Worm (Caenorhabditis elegans): ENCODE data around the gene ttr-51.

Gene ttr-51

DNA sequence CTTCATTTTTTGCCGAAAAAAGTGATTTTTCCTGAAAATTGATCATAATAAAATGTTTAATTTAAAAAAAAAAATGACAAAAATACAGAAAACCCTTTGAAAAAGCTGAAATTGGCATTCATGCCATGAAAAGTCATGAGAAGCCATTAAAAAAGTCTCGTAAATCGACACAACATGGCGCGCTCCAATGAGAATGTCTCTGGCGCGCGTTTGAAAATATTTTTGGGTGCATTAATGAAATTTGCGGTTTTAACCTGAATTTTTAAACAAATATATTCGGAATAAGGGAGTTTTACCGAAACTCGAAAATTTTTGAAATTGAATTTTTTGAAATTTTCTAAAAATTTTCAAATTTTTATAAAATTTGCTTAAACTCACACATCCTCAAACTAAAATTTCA lies 4.3 kb downstream of the ttr-51 start:
- TF ChIP-seq dao-5 (tag; optimal IDR thresholded peaks at IDR 0.05) (no peak), W03F9.2 (tag; optimal IDR thresholded peaks at IDR 0.05) (no peak), him-1 (tag; optimal IDR thresholded peaks at IDR 0.05) (no peak)

ce11 chrIV:13246961-13247360 lies 5.2 kb downstream of the ttr-51 start, which contains the start of gene JC8.7:
Gene JC8.7 (plus strand): TSS chrIV:13247261.
- TF ChIP-seq W03F9.2 (tag; optimal IDR thresholded peaks at IDR 0.05) (no peak), dao-5 (tag; optimal IDR thresholded peaks at IDR 0.05) (no peak), him-1 (tag; optimal IDR thresholded peaks at IDR 0.05) (no peak)

- TF ChIP-seq him-1 (tag; optimal IDR thresholded peaks at IDR 0.05) (no peak), W03F9.2 (tag; optimal IDR thresholded peaks at IDR 0.05) (no peak), dao-5 (tag; optimal IDR thresholded peaks at IDR 0.05) (no peak)
Measured at ce11 chrIV:13244024-13244423, 8.1 kb downstream of the ttr-51 start, which contains the start of gene cox-11. Gene cox-11 (plus strand): TSS chrIV:13244324.

- TF ChIP-seq W03F9.2 (tag; optimal IDR thresholded peaks at IDR 0.05) (no peak), dao-5 (tag; optimal IDR thresholded peaks at IDR 0.05) (no peak), him-1 (tag; optimal IDR thresholded peaks at IDR 0.05) (no peak)
Measured at ce11 chrIV:13243375-13243774, 8.7 kb downstream of the ttr-51 start, which contains the start of gene JC8.4. Gene JC8.4 (plus strand): TSS chrIV:13243675.

ce11 chrIV:13241340-13241739 lies 10.8 kb downstream of the ttr-51 start:
- TF ChIP-seq dao-5 (tag; optimal IDR thresholded peaks at IDR 0.05) (no peak), him-1 (tag; optimal IDR thresholded peaks at IDR 0.05) (no peak), W03F9.2 (tag; optimal IDR thresholded peaks at IDR 0.05) (no peak)

- TF ChIP-seq W03F9.2 (tag; optimal IDR thresholded peaks at IDR 0.05) = no peak
- TF ChIP-seq him-1 (tag; optimal IDR thresholded peaks at IDR 0.05) = no peak
- TF ChIP-seq dao-5 (tag; optimal IDR thresholded peaks at IDR 0.05) = no peak
Measured at ce11 chrIV:13240842-13241143, 11.3 kb downstream of the ttr-51 start, which contains the start of gene lin-54. Gene lin-54 (plus strand): TSS chrIV:13241044.

- TF ChIP-seq him-1 (tag; optimal IDR thresholded peaks at IDR 0.05) (peak; percentile 92), W03F9.2 (tag; optimal IDR thresholded peaks at IDR 0.05) (peak; percentile 98), dao-5 (tag; optimal IDR thresholded peaks at IDR 0.05) (no peak)
Measured at ce11 chrIV:13240078-13240841, 11.9 kb downstream of the ttr-51 start, which contains the start of gene rpl-12. Gene rpl-12 (minus strand): TSS chrIV:13240651.

ce11 chrIV:13238943-13239861 lies 12.9 kb downstream of the ttr-51 start, which contains the start of gene tag-115:
Gene tag-115 (minus strand): TSS chrIV:13239414.
- TF ChIP-seq W03F9.2 (tag; optimal IDR thresholded peaks at IDR 0.05) = peak; percentile 36
- TF ChIP-seq dao-5 (tag; optimal IDR thresholded peaks at IDR 0.05) = no peak

DNA sequence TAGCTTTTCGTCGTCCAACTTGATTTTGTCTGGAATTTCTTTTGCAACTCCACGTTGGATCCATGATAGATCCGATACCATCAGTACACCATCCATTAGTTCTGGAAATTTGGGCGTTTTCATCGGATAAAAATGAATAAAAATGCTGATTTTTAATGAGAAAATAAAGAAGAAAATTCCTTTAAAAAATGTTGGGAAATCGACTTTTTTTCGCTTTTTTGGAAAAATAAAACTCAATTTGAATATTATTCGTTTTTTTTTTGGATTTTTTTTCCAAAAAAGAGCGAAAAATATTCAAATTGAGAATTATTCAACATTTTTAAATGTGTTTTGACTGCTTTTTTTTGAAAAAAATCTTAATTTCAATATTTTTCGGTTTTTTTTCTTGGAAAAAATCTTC lies 15.6 kb downstream of the ttr-51 start, which contains the start of gene pwp-1:
TSS of gene pwp-1 (minus strand) at position 101 of the 400 bp plus-strand sequence.
- no peak for TF ChIP-seq dao-5 (tag; optimal IDR thresholded peaks at IDR 0.05)
- TF ChIP-seq W03F9.2 (tag; optimal IDR thresholded peaks at IDR 0.05) = no peak
- TF ChIP-seq him-1 (tag; optimal IDR thresholded peaks at IDR 0.05) = no peak

- TF ChIP-seq W03F9.2 (tag; optimal IDR thresholded peaks at IDR 0.05) (no peak), dao-5 (tag; optimal IDR thresholded peaks at IDR 0.05) (no peak), him-1 (tag; optimal IDR thresholded peaks at IDR 0.05) (no peak)
Measured at ce11 chrIV:13231393-13231792, 20.7 kb downstream of the ttr-51 start.

- TF ChIP-seq W03F9.2 (tag; optimal IDR thresholded peaks at IDR 0.05) = no peak
- no peak for TF ChIP-seq dao-5 (tag; optimal IDR thresholded peaks at IDR 0.05)
- no peak for TF ChIP-seq him-1 (tag; optimal IDR thresholded peaks at IDR 0.05)
Measured at ce11 chrIV:13221657-13222056, 30.5 kb downstream of the ttr-51 start, which contains the start of gene C48D1.5. Gene C48D1.5 (plus strand): TSS chrIV:13221957.

DNA sequence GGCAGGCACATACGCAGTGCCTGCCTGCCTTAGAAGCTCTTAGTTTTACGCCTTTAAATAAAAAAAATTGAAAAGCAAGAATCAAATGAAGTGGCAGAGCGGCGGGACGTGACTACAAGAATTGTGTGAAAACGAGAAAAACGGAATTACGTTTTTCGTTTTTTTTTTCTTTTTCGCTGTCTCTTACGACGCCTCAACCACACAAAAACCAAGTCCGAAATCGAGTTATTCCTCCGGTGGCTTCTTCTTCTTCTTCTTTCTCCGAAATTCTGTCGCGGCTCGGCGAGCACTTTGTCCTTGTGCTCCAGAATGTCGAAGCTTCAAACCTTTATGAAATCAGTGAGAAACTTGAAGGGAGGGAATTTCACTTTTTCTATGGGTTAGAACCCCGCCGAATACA lies 31.5 kb downstream of the ttr-51 start:
- TF ChIP-seq him-1 (tag; optimal IDR thresholded peaks at IDR 0.05) (no peak), dao-5 (tag; optimal IDR thresholded peaks at IDR 0.05) (no peak), W03F9.2 (tag; optimal IDR thresholded peaks at IDR 0.05) (no peak)

- no peak for TF ChIP-seq dao-5 (tag; optimal IDR thresholded peaks at IDR 0.05)
- no peak for TF ChIP-seq him-1 (tag; optimal IDR thresholded peaks at IDR 0.05)
- TF ChIP-seq W03F9.2 (tag; optimal IDR thresholded peaks at IDR 0.05) = no peak
Measured at ce11 chrIV:13214466-13214865, 37.6 kb downstream of the ttr-51 start, which contains the start of gene cho-1. Gene cho-1 (minus strand): TSS chrIV:13214566.
